Fruit fly (Drosophila melanogaster) whole organism, embryonic: ENCODE data around the gene Ogdh.

ENCODE experiments used
- Antp ChIP-seq: fragments of 200-800 bp; sonication (Bioruptor generic); optimal IDR thresholded peaks from 3 replicates; lab custom pipeline; 2016; ENCODE audit warnings: missing biosample characterization, missing genetic modification characterization
- B-H1 ChIP-seq: fragments of 200-800 bp; sonication (Bioruptor generic); IDR thresholded peaks from 3 replicates; pipeline ENCODE4 v1.3.6; 2022; ENCODE audit warnings: missing biosample characterization, missing genetic modification characterization
- CG10959 ChIP-seq: fragments of 200-800 bp; sonication (Bioruptor generic); IDR thresholded peaks from 2 replicates; pipeline ENCODE4 v1.3.6; 2022; ENCODE audit warnings: missing biosample characterization, missing genetic modification characterization
- CG10979 ChIP-seq: fragments of 200-800 bp; sonication (Bioruptor generic); optimal IDR thresholded peaks from 2 replicates; lab custom pipeline; 2018; ENCODE audit warnings: missing biosample characterization, mild to moderate bottlenecking, missing genetic modification characterization, moderate library complexity
- CG11398 ChIP-seq: fragments of 200-800 bp; sonication (Bioruptor generic); optimal IDR thresholded peaks from 2 replicates; lab custom pipeline; 2016; ENCODE audit warnings: missing biosample characterization, missing genetic modification characterization
- CG11456 ChIP-seq: fragments of 200-800 bp; sonication (Bioruptor generic); IDR thresholded peaks from 3 replicates; pipeline ENCODE4 v1.3.6; 2022; ENCODE audit warnings: missing biosample characterization, missing genetic modification characterization
- CG11504 ChIP-seq: fragments of 200-800 bp; sonication (Bioruptor generic); optimal IDR thresholded peaks from 3 replicates; lab custom pipeline; 2019; ENCODE audit warnings: missing biosample characterization, mild to moderate bottlenecking, missing genetic modification characterization, moderate library complexity
- CG1647 ChIP-seq: fragments of 200-800 bp; sonication (Bioruptor generic); optimal IDR thresholded peaks from 3 replicates; lab custom pipeline; 2016; ENCODE audit warnings: missing biosample characterization, missing genetic modification characterization
- CG18011 ChIP-seq: fragments of 200-800 bp; sonication (Bioruptor generic); optimal IDR thresholded peaks from 2 replicates; lab custom pipeline; 2017; ENCODE audit warnings: missing biosample characterization, missing genetic modification characterization, mild to moderate bottlenecking, moderate library complexity, missing genotype
- CG2712 ChIP-seq: fragments of 200-800 bp; optimal IDR thresholded peaks from 3 replicates; lab custom pipeline; 2019; ENCODE audit warnings: missing biosample characterization, mild to moderate bottlenecking, missing genetic modification characterization, moderate library complexity
- CG2875 ChIP-seq: fragments of 200-800 bp; sonication (Bioruptor generic); optimal IDR thresholded peaks from 2 replicates; lab custom pipeline; 2017; ENCODE audit warnings: missing biosample characterization, mild to moderate bottlenecking, missing genetic modification characterization, missing genetic modification reagents
- CG30403 ChIP-seq: fragments of 200-800 bp; sonication (Bioruptor generic); optimal IDR thresholded peaks from 3 replicates; lab custom pipeline; 2016; ENCODE audit warnings: missing biosample characterization, missing genetic modification characterization
- CG32532 ChIP-seq: fragments of 200-800 bp; sonication (Bioruptor generic); IDR thresholded peaks from 2 replicates; pipeline ENCODE4 v1.3.6; 2022; ENCODE audit warnings: missing biosample characterization, missing genetic modification characterization
- CG34422 ChIP-seq: fragments of 200-800 bp; sonication (Bioruptor generic); IDR thresholded peaks from 3 replicates; pipeline ENCODE4 v1.3.6; 2022; ENCODE audit warnings: missing biosample characterization, missing genetic modification characterization
- CG4404 ChIP-seq: fragments of 200-800 bp; sonication (Bioruptor generic); IDR thresholded peaks from 2 replicates; pipeline ENCODE4 v1.3.6; 2022; ENCODE audit warnings: missing biosample characterization, missing genetic modification characterization
- CG4854 ChIP-seq: fragments of 200-800 bp; sonication (Bioruptor generic); optimal IDR thresholded peaks from 2 replicates; lab custom pipeline; 2016; ENCODE audit warnings: missing biosample characterization, missing genetic modification characterization, inconsistent platforms
- CG6175 ChIP-seq: fragments of 200-800 bp; sonication (Bioruptor generic); IDR thresholded peaks from 3 replicates; pipeline ENCODE4 v1.3.6; 2022; ENCODE audit warnings: missing biosample characterization, missing genetic modification characterization
- CG6272 ChIP-seq: fragments of 200-800 bp; sonication (Bioruptor generic); IDR thresholded peaks from 2 replicates; pipeline ENCODE4 v1.3.6; 2022; ENCODE audit warnings: missing biosample characterization, missing genetic modification characterization
- CG6654 ChIP-seq: fragments of 200-800 bp; sonication (Bioruptor generic); optimal IDR thresholded peaks from 2 replicates; lab custom pipeline; 2017; ENCODE audit warnings: missing biosample characterization, mild to moderate bottlenecking, missing genetic modification characterization
- CG6765 ChIP-seq: fragments of 200-800 bp; sonication (Bioruptor generic); optimal IDR thresholded peaks from 3 replicates; lab custom pipeline; 2017; ENCODE audit warnings: missing biosample characterization, mild to moderate bottlenecking, missing genetic modification characterization
- CG7271 ChIP-seq: fragments of 200-800 bp; sonication (Bioruptor generic); optimal IDR thresholded peaks from 2 replicates; lab custom pipeline; 2018; ENCODE audit warnings: missing biosample characterization, mild to moderate bottlenecking, missing genetic modification characterization, moderate library complexity
- CG8765 ChIP-seq: fragments of 200-800 bp; sonication (Bioruptor generic); IDR thresholded peaks from 2 replicates; pipeline ENCODE4 v1.3.6; 2022; ENCODE audit warnings: missing biosample characterization, missing genetic modification characterization
- CG8944 ChIP-seq: fragments of 200-800 bp; sonication (Bioruptor generic); optimal IDR thresholded peaks from 3 replicates; lab custom pipeline; 2016; ENCODE audit warnings: missing biosample characterization, missing genetic modification characterization
- CG9876 ChIP-seq: fragments of 200-800 bp; sonication (Bioruptor generic); optimal IDR thresholded peaks from 2 replicates; lab custom pipeline; 2016; ENCODE audit warnings: missing biosample characterization, missing genetic modification characterization
- Camta ChIP-seq: fragments of 200-800 bp; sonication (Bioruptor generic); optimal IDR thresholded peaks from 2 replicates; lab custom pipeline; 2016; ENCODE audit warnings: missing biosample characterization, missing genetic modification characterization
- Drgx ChIP-seq: fragments of 200-800 bp; sonication (Bioruptor generic); IDR thresholded peaks from 2 replicates; pipeline ENCODE4 v1.3.6; 2022; ENCODE audit warnings: missing biosample characterization, missing genetic modification characterization
- Fer2 ChIP-seq: fragments of 200-800 bp; sonication (Bioruptor generic); optimal IDR thresholded peaks from 2 replicates; lab custom pipeline; 2018; ENCODE audit warnings: missing biosample characterization, mild to moderate bottlenecking, missing genetic modification characterization, moderate library complexity
- GATAe ChIP-seq: fragments of 200-800 bp; sonication (Bioruptor generic); conservative IDR thresholded peaks from 2 replicates; pipeline ENCODE4 v1.3.6; 2022; ENCODE audit warnings: missing biosample characterization, missing genetic modification characterization
- HHEX ChIP-seq: fragments of 200-800 bp; sonication (Bioruptor generic); optimal IDR thresholded peaks from 3 replicates; lab custom pipeline; 2017; ENCODE audit warnings: missing biosample characterization, mild to moderate bottlenecking, missing genetic modification characterization, missing genetic modification reagents
- Hand ChIP-seq: fragments of 200-800 bp; sonication (Bioruptor generic); optimal IDR thresholded peaks from 2 replicates; lab custom pipeline; 2017; ENCODE audit warnings: mild to moderate bottlenecking, missing biosample characterization, missing genetic modification reagents, missing genetic modification characterization
- Meics ChIP-seq: fragments of 200-800 bp; sonication (Bioruptor generic); optimal IDR thresholded peaks from 2 replicates; lab custom pipeline; 2017; ENCODE audit warnings: missing biosample characterization, mild to moderate bottlenecking, missing genetic modification characterization
- NC2α ChIP-seq: fragments of 200-800 bp; sonication (Bioruptor generic); optimal IDR thresholded peaks from 2 replicates; lab custom pipeline; 2016; ENCODE audit warnings: missing biosample characterization, missing genetic modification characterization
- NC2β ChIP-seq: fragments of 200-800 bp; sonication (Bioruptor generic); optimal IDR thresholded peaks from 2 replicates; lab custom pipeline; 2016; ENCODE audit warnings: missing biosample characterization, missing genetic modification characterization
- TFAM ChIP-seq: fragments of 200-800 bp; sonication (Bioruptor generic); optimal IDR thresholded peaks from 2 replicates; lab custom pipeline; 2017; ENCODE audit warnings: missing biosample characterization, missing genetic modification characterization, inconsistent platforms
- bcd ChIP-seq: fragments of 200-800 bp; sonication (Bioruptor generic); optimal IDR thresholded peaks from 2 replicates; lab custom pipeline; 2017; ENCODE audit warnings: missing biosample characterization, mild to moderate bottlenecking, missing genetic modification characterization
- chif ChIP-seq, 2 experiments: fragments of 200-800 bp; sonication (Bioruptor generic); optimal IDR thresholded peaks; 3 replicates each; lab custom pipeline; 2016; ENCODE audit warnings: missing biosample characterization in 2 of 2, missing genetic modification characterization in 2 of 2
- esg ChIP-seq: fragments of 200-800 bp; sonication (Bioruptor generic); conservative IDR thresholded peaks from 2 replicates; pipeline ENCODE4 v1.3.6; 2022; ENCODE audit warnings: missing biosample characterization, missing genetic modification characterization
- fru ChIP-seq: fragments of >200 bp; optimal IDR thresholded peaks from 2 replicates; lab custom pipeline; 2017
- h ChIP-seq: fragments of >200 bp; optimal IDR thresholded peaks from 2 replicates; lab custom pipeline; 2017
- hth ChIP-seq: fragments of >200 bp; optimal IDR thresholded peaks from 2 replicates; lab custom pipeline; 2017; ENCODE audit warnings: inconsistent platforms
- nerfin-2 ChIP-seq: fragments of 200-800 bp; sonication (Bioruptor generic); IDR thresholded peaks from 2 replicates; pipeline ENCODE4 v1.3.6; 2022; ENCODE audit warnings: missing biosample characterization, missing genetic modification characterization; ENCODE audit not compliant: partially characterized antibody
- repo ChIP-seq: fragments of 200-800 bp; sonication (Bioruptor generic); optimal IDR thresholded peaks from 2 replicates; lab custom pipeline; 2016; ENCODE audit warnings: missing biosample characterization, missing genetic modification characterization
- slp2 ChIP-seq: fragments of 200-800 bp; sonication (Bioruptor generic); optimal IDR thresholded peaks from 2 replicates; lab custom pipeline; 2016; ENCODE audit warnings: missing biosample characterization, missing genetic modification characterization
- so ChIP-seq: fragments of 200-800 bp; sonication (Bioruptor generic); IDR thresholded peaks from 3 replicates; pipeline ENCODE4 v1.3.6; 2022; ENCODE audit warnings: missing biosample characterization, missing genetic modification characterization
- sqz ChIP-seq: fragments of 200-800 bp; sonication (Bioruptor generic); optimal IDR thresholded peaks from 3 replicates; lab custom pipeline; 2018; ENCODE audit warnings: missing biosample characterization, mild to moderate bottlenecking, missing genetic modification characterization
- stc ChIP-seq: fragments of 200-800 bp; sonication (Bioruptor generic); IDR thresholded peaks from 2 replicates; pipeline ENCODE4 v1.3.6; 2022; ENCODE audit warnings: missing biosample characterization, missing genetic modification characterization
- stwl ChIP-seq: fragments of 200-800 bp; sonication (Bioruptor generic); optimal IDR thresholded peaks from 3 replicates; lab custom pipeline; 2018; ENCODE audit warnings: missing biosample characterization, mild to moderate bottlenecking, missing genetic modification characterization, moderate library complexity
- sug ChIP-seq: fragments of 200-800 bp; optimal IDR thresholded peaks from 2 replicates; lab custom pipeline; 2019; ENCODE audit warnings: missing biosample characterization, mild to moderate bottlenecking, missing genetic modification characterization, moderate library complexity
- trh ChIP-seq: fragments of 200-800 bp; sonication (Bioruptor generic); optimal IDR thresholded peaks from 2 replicates; lab custom pipeline; 2016; ENCODE audit warnings: missing biosample characterization, missing genetic modification characterization
- z ChIP-seq: fragments of 200-800 bp; sonication (Bioruptor generic); IDR thresholded peaks from 3 replicates; pipeline ENCODE4 v1.3.6; 2022; ENCODE audit warnings: missing biosample characterization, missing genetic modification characterization

The Ogdh gene

dm6 chr3L:17015663-17016575 lies 61.3 kb downstream of the Ogdh start, which contains the start of the genes CG6664 and CG7728 (continued):
- peak; percentile 51 for TF ChIP-seq CG2712 (tag; lab: Kevin White, UChicago)
- TF ChIP-seq CG6654: no peak
- TF ChIP-seq bcd (GFP tag; lab: Kevin White, UChicago): peak; percentile 50
- TF ChIP-seq trh: no peak
- peak; percentile 52 for TF ChIP-seq CG34422 (GFP tag; lab: Robert Waterston, UW)
- peak; percentile 74; the same call in 2 of the 3 replicates for TF ChIP-seq CG11456
- peak; percentile 24 for TF ChIP-seq stwl (tag; lab: Kevin White, UChicago)
- TF ChIP-seq hth (lab: Kevin White, UChicago): no peak
- no peak for TF ChIP-seq h
- no peak for TF ChIP-seq repo
- peak; percentile 38 for TF ChIP-seq Drgx (GFP tag; lab: Robert Waterston, UW)
- no peak for TF ChIP-seq GATAe (GFP tag; lab: Robert Waterston, UW)
- TF ChIP-seq CG32532: peak; percentile 47
- no peak for TF ChIP-seq CG10959 (GFP tag; lab: Robert Waterston, UW)
- peak; percentile 15 for TF ChIP-seq CG9876
- TF ChIP-seq CG30403 (GFP tag; lab: Kevin White, UChicago): peak; percentile 85
- no peak for TF ChIP-seq CG4854 (GFP tag; lab: Kevin White, UChicago)
- no peak for TF ChIP-seq stc (GFP tag; lab: Robert Waterston, UW)
- no peak for TF ChIP-seq CG4404 (GFP tag; lab: Robert Waterston, UW)
- TF ChIP-seq NC2β: no peak
- TF ChIP-seq Camta (GFP tag; lab: Kevin White, UChicago): peak; percentile 13
- peak; percentile 25 for TF ChIP-seq Fer2 (tag; lab: Kevin White, UChicago)
- TF ChIP-seq CG8944 (GFP tag; lab: Kevin White, UChicago): peak; percentile 42
- TF ChIP-seq HHEX: peak; percentile 19
- TF ChIP-seq CG2875: no peak
- no peak for TF ChIP-seq TFAM (GFP tag; lab: Kevin White, UChicago)
- peak; percentile 47 for TF ChIP-seq Meics
- no peak for TF ChIP-seq Hand (GFP tag; lab: Kevin White, UChicago)
- 0 out of 3 replicates have a peak, but pooled peaks have one; percentile 13 for TF ChIP-seq B-H1 (GFP tag; lab: Robert Waterston, UW)
- TF ChIP-seq sug (tag; lab: Kevin White, UChicago): peak; percentile 60
- TF ChIP-seq CG6175 (GFP tag; lab: Robert Waterston, UW): no peak
- TF ChIP-seq CG11504 (tag; lab: Kevin White, UChicago): no peak
- peak; percentile 18 for TF ChIP-seq slp2 (GFP tag; lab: Kevin White, UChicago)
- TF ChIP-seq chif (GFP tag; optimal IDR thresholded peaks at IDR 0.05; lab: Kevin White, UChicago): peak; percentile 35 to 51
- TF ChIP-seq Antp (GFP tag; lab: Kevin White, UChicago): peak; percentile 8
- TF ChIP-seq CG8765 (GFP tag; lab: Robert Waterston, UW): 0 out of 2 replicates have a peak, but pooled peaks have one; percentile 35
- 0 out of 2 replicates have a peak, but pooled peaks have one; percentile 14 for TF ChIP-seq nerfin-2
- no peak for TF ChIP-seq fru
- peak; percentile 25 for TF ChIP-seq esg (GFP tag; lab: Robert Waterston, UW)
- no peak for TF ChIP-seq CG7271 (tag; lab: Kevin White, UChicago)
- peak; percentile 14 for TF ChIP-seq CG10979
- TF ChIP-seq so (GFP tag; lab: Robert Waterston, UW): 0 out of 3 replicates have a peak, but pooled peaks have one; percentile 41
- peak; percentile 47 for TF ChIP-seq CG1647 (GFP tag; lab: Kevin White, UChicago)
- no peak for TF ChIP-seq CG11398
- TF ChIP-seq CG18011: peak; percentile 1
- TF ChIP-seq z (GFP tag; lab: Robert Waterston, UW): no peak
- TF ChIP-seq CG6272 (GFP tag; lab: Robert Waterston, UW): peak; percentile 44
- TF ChIP-seq CG6765 (GFP tag; lab: Kevin White, UChicago): no peak
- TF ChIP-seq sqz (GFP tag; lab: Kevin White, UChicago): no peak
- no peak for TF ChIP-seq NC2α (GFP tag; lab: Kevin White, UChicago)
